Worm (Caenorhabditis elegans): ENCODE measurements around the gene C18A11.4.

ce11 chrX:8082703-8083102 lies 37.4 kb downstream of the C18A11.4 start:
- TF ChIP-seq C34F6.9 (tag; optimal IDR thresholded peaks at IDR 0.05), result no peak
- TF ChIP-seq gmeb-1 (tag; optimal IDR thresholded peaks at IDR 0.05), result no peak
- TF ChIP-seq ztf-11 (tag; optimal IDR thresholded peaks at IDR 0.05), result no peak
- no peak for TF ChIP-seq unc-62 (GFP tag; optimal IDR thresholded peaks at IDR 0.05)
- no peak for TF ChIP-seq aly-2 (tag; optimal IDR thresholded peaks at IDR 0.05)
- TF ChIP-seq ceh-82 (tag; optimal IDR thresholded peaks at IDR 0.05), result no peak
- TF ChIP-seq lin-39 (tag; optimal IDR thresholded peaks at IDR 0.05), result no peak
- no peak for TF ChIP-seq ztf-4 (tag; optimal IDR thresholded peaks at IDR 0.05)
- no peak for TF ChIP-seq dmd-4 (tag; optimal IDR thresholded peaks at IDR 0.05)
- TF ChIP-seq nhr-237 (tag; optimal IDR thresholded peaks at IDR 0.05), result no peak
- no peak for TF ChIP-seq elt-1 (tag; optimal IDR thresholded peaks at IDR 0.05)
- TF ChIP-seq mbf-1 (tag; optimal IDR thresholded peaks at IDR 0.05), result no peak
- TF ChIP-seq lin-13 (GFP tag; optimal IDR thresholded peaks at IDR 0.05), result no peak

All from whole organism, L2 larva.